Worm (Caenorhabditis elegans) whole organism, mixed stage, embryonic: ENCODE results near the gene F53C3.6.

Source experiments
- bed-3 ChIP-seq: fragments of 200-800 bp; sonication (Bioruptor generic); optimal IDR thresholded peaks from 3 replicates; lab custom pipeline; 2018; ENCODE audit warnings: mild to moderate bottlenecking, missing genetic modification characterization, moderate library complexity, missing compliant biosample characterization
- blmp-1 ChIP-seq: fragments of 150-350 bp; optimal IDR thresholded peaks from 2 replicates; lab custom pipeline; 2014; ENCODE audit warnings: missing biosample characterization, missing genetic modification characterization
- ceh-39 ChIP-seq: fragments of 150-350 bp; optimal IDR thresholded peaks from 2 replicates; lab custom pipeline; 2014; ENCODE audit warnings: missing biosample characterization, missing genetic modification characterization
- ceh-43 ChIP-seq: fragments of 200-800 bp; sonication (Bioruptor generic); optimal IDR thresholded peaks from 2 replicates; lab custom pipeline; 2018; ENCODE audit warnings: mild to moderate bottlenecking, missing genetic modification characterization, moderate library complexity, missing compliant biosample characterization
- ces-1 ChIP-seq: fragments of 150-350 bp; optimal IDR thresholded peaks from 2 replicates; lab custom pipeline; 2014; ENCODE audit warnings: missing biosample characterization, missing genetic modification reagents, missing genetic modification characterization
- cnd-1 ChIP-seq: fragments of 200-800 bp; sonication (Bioruptor generic); optimal IDR thresholded peaks from 2 replicates; lab custom pipeline; 2018; ENCODE audit warnings: mild to moderate bottlenecking, missing genetic modification characterization, missing compliant biosample characterization
- drap-1 ChIP-seq: fragments of 200-800 bp; sonication (Bioruptor generic); optimal IDR thresholded peaks from 3 replicates; lab custom pipeline; 2018; ENCODE audit warnings: mild to moderate bottlenecking, missing genetic modification characterization, missing compliant biosample characterization
- elt-1 ChIP-seq: sonication (generic microtip); optimal IDR thresholded peaks from 2 replicates; lab custom pipeline; 2017; ENCODE audit warnings: missing genetic modification characterization, mild to moderate bottlenecking, missing compliant biosample characterization, antibody characterized with exemption, moderate library complexity, borderline replicate concordance; ENCODE audit not compliant: insufficient read depth
- ham-2 ChIP-seq: fragments of 200-800 bp; sonication (Bioruptor generic); optimal IDR thresholded peaks from 2 replicates; lab custom pipeline; 2018; ENCODE audit warnings: mild to moderate bottlenecking, missing genetic modification characterization, missing compliant biosample characterization
- lin-13 ChIP-seq: fragments of 150-350 bp; optimal IDR thresholded peaks from 2 replicates; lab custom pipeline; 2014; ENCODE audit warnings: missing biosample characterization, missing genetic modification characterization
- lin-32 ChIP-seq: fragments of 200-800 bp; sonication (Bioruptor generic); optimal IDR thresholded peaks from 2 replicates; lab custom pipeline; 2018; ENCODE audit warnings: mild to moderate bottlenecking, missing genetic modification characterization, missing compliant biosample characterization
- lsy-2 ChIP-seq: fragments of 150-350 bp; optimal IDR thresholded peaks from 2 replicates; lab custom pipeline; 2014; ENCODE audit warnings: missing biosample characterization, missing genetic modification characterization
- mep-1 ChIP-seq: fragments of 150-350 bp; optimal IDR thresholded peaks from 2 replicates; lab custom pipeline; 2017; ENCODE audit warnings: missing biosample characterization, missing genetic modification reagents, missing genetic modification characterization, inconsistent platforms
- mls-2 ChIP-seq: sonication (generic microtip); optimal IDR thresholded peaks from 2 replicates; lab custom pipeline; 2016; ENCODE audit warnings: mild to moderate bottlenecking, missing genetic modification characterization, moderate library complexity, missing compliant biosample characterization
- nhr-12 ChIP-seq: fragments of 150-350 bp; optimal IDR thresholded peaks from 2 replicates; lab custom pipeline; 2014; ENCODE audit warnings: missing biosample characterization, missing genetic modification characterization
- nhr-2 ChIP-seq: fragments of 150-350 bp; optimal IDR thresholded peaks from 2 replicates; lab custom pipeline; 2014; ENCODE audit warnings: missing biosample characterization, missing genetic modification characterization
- sem-2 ChIP-seq: fragments of 200-800 bp; sonication (Bioruptor generic); optimal IDR thresholded peaks from 2 replicates; lab custom pipeline; 2018; ENCODE audit warnings: mild to moderate bottlenecking, missing genetic modification characterization, missing compliant biosample characterization
- snpc-4 ChIP-seq: fragments of 150-350 bp; optimal IDR thresholded peaks from 2 replicates; lab custom pipeline; 2014; ENCODE audit warnings: missing biosample characterization, missing genetic modification characterization
- sptf-1 ChIP-seq: sonication (generic microtip); optimal IDR thresholded peaks from 2 replicates; lab custom pipeline; 2017; ENCODE audit warnings: mild to moderate bottlenecking, missing genetic modification characterization, moderate library complexity, missing compliant biosample characterization
- tbx-8 ChIP-seq: fragments of 200-800 bp; sonication (Bioruptor generic); optimal IDR thresholded peaks from 2 replicates; lab custom pipeline; 2018; ENCODE audit warnings: mild to moderate bottlenecking, missing genetic modification characterization, moderate library complexity, missing compliant biosample characterization
- unc-39 ChIP-seq: fragments of 150-350 bp; optimal IDR thresholded peaks from 2 replicates; lab custom pipeline; 2014; ENCODE audit warnings: missing biosample characterization, missing genetic modification characterization
- zip-8 ChIP-seq: fragments of 150-350 bp; optimal IDR thresholded peaks from 2 replicates; lab custom pipeline; 2014; ENCODE audit warnings: missing biosample characterization, missing genetic modification characterization
- ztf-11 ChIP-seq: fragments of 150-350 bp; optimal IDR thresholded peaks from 2 replicates; lab custom pipeline; 2014; ENCODE audit warnings: missing biosample characterization, missing genetic modification characterization

The F53C3.6 gene

DNA sequence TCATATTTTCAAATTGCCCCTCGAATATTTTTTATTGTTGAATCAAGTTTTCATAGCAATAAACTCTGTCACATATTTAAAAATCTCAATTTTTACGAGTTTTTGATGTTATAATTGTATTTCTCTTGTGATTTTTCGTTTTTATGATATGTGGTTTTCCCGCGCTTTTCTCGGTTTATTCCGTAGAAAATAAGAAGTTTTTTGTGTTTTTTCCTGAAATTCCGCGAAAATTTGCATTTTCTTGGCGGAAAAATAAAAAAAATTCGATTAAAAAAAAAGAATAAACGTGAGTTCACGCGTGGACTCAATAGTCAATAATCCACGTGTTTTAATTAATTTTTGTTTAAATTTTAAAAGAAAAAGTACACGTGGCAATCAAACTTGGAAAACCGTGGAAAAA is 38.0 kb downstream of the F53C3.6 start:
- TF ChIP-seq bed-3 (no peak), snpc-4 (tag; lab: Kevin White, UChicago) (no peak), tbx-8 (no peak), elt-1 (tag; lab: Kevin White, UChicago) (no peak), mls-2 (no peak), unc-39 (tag; lab: Kevin White, UChicago) (no peak)

DNA sequence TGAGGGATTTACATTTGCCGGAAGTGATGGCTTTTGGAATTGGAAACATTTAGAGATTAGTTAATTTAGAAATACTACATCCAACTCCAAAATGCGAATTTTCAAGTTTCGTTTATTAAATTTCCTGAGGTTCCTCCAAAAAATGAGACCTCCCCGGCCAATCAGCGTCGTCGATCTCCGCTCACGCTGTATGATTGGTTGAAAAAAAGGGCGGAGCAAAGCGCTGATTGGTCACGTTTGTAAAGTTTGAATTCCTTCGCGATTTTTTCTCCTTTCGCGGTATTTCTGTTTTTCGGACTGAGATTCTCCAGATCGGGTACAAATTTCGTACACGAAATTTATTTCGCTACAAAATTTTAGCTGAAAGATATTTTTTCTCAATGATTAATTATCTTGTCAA is 49.5 kb downstream of the F53C3.6 start:
- TF ChIP-seq zip-8 (tag; lab: Kevin White, UChicago) (no peak), nhr-2 (no peak), ces-1 (GFP tag; lab: Kevin White, UChicago) (no peak), lin-32 (GFP tag; lab: Kevin White, UChicago) (no peak), ceh-43 (GFP tag; lab: Kevin White, UChicago) (no peak), tbx-8 (no peak), blmp-1 (tag; lab: Kevin White, UChicago) (no peak), elt-1 (tag; lab: Kevin White, UChicago) (no peak), lin-13 (tag; lab: Kevin White, UChicago) (no peak), bed-3 (no peak), cnd-1 (no peak)

DNA sequence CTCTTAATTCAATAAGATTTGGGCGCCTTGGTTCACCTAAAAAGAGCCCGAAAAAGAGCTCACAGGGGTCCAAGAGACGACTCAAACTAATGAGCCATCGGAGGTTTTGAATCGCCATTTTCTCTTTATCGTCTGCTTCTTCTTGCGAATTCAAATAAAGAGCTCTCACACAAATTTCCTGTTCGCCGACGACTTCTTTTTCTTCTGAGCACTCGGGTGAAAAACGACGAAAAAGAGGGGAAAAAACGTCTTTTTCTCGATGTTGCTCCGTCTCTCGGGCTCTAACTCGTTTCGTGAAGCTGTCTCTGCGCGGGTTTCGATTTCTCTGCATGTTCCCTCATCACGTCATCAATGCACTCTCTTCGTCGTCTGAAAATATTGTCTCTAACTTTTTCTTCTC is 50.6 kb downstream of the F53C3.6 start:
- no peak for TF ChIP-seq lin-13 (tag; lab: Kevin White, UChicago)
- no peak for TF ChIP-seq sem-2 (GFP tag; lab: Kevin White, UChicago)
- TF ChIP-seq ces-1 (GFP tag; lab: Kevin White, UChicago): peak; percentile 9
- TF ChIP-seq, all 35 proteins: peak for 1

DNA sequence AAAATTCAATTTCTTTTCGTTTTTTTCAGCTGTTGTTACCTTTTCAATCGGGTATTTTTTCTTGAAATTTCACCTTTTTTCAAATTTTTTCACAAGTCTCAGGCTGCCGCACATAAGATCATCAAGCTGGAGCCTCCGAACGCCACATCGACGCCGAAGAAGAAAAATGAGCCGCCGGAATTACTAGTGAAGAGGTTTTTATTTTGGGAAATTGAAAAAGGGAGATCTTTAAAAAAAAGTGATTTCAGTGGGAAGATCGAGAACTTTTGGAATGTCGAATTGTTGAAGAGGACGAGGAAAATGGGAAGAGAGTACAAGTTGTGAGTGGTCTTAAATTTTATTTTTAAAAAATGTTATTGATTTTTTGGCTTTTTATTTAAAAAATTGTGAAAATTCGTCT is 52.1 kb downstream of the F53C3.6 start, which contains the start of gene sea-2:
Gene sea-2 (plus strand): TSS at position 301 of the 400 bp plus-strand sequence.
- TF ChIP-seq ces-1 (GFP tag; lab: Kevin White, UChicago) (no peak), sptf-1 (tag; lab: Kevin White, UChicago) (no peak), mep-1 (tag; lab: Kevin White, UChicago) (no peak), blmp-1 (tag; lab: Kevin White, UChicago) (no peak), ztf-11 (tag; lab: Kevin White, UChicago) (no peak), ceh-39 (no peak), zip-8 (tag; lab: Kevin White, UChicago) (no peak), nhr-12 (no peak), lin-32 (GFP tag; lab: Kevin White, UChicago) (no peak), snpc-4 (tag; lab: Kevin White, UChicago) (no peak), lin-13 (tag; lab: Kevin White, UChicago) (no peak), ceh-43 (GFP tag; lab: Kevin White, UChicago) (no peak), drap-1 (GFP tag; lab: Kevin White, UChicago) (no peak), ham-2 (GFP tag; lab: Kevin White, UChicago) (no peak), lsy-2 (no peak)
